Fruit fly (Drosophila melanogaster): ENCODE data around the gene Glut3.

- TF ChIP-seq psq (optimal IDR thresholded peaks at IDR 0.05) (no peak), pan (optimal IDR thresholded peaks at IDR 0.05) (no peak), usp (GFP tag; optimal IDR thresholded peaks at IDR 0.05) (no peak)
Observed at dm6 chr3R:16745150-16745549, 43.0 kb upstream of the Glut3 start.
